Fruit fly (Drosophila melanogaster) Kc167 (cell line): ENCODE results near the gene CG6216.

Experiments
- Myc ChIP-seq: fragments of >200 bp; optimal IDR thresholded peaks from 2 replicates; lab custom pipeline; 2017; ENCODE audit warnings: missing external identifiers
- Sin3A ChIP-seq: fragments of >200 bp; optimal IDR thresholded peaks from 2 replicates; lab custom pipeline; 2018; ENCODE audit warnings: missing external identifiers
- h ChIP-seq: fragments of >200 bp; optimal IDR thresholded peaks from 3 replicates; lab custom pipeline; 2018; ENCODE audit warnings: missing external identifiers
- psq ChIP-seq: fragments of >200 bp; optimal IDR thresholded peaks from 2 replicates; lab custom pipeline; 2017; ENCODE audit warnings: missing external identifiers
- ttk ChIP-seq: sonication (Bioruptor generic); optimal IDR thresholded peaks from 2 replicates; lab custom pipeline; 2017; ENCODE audit warnings: missing external identifiers

- TF ChIP-seq psq (lab: Kevin White, UChicago): no peak
- no peak for TF ChIP-seq Sin3A (lab: Kevin White, UChicago)
- no peak for TF ChIP-seq ttk
- no peak for TF ChIP-seq h (lab: Kevin White, UChicago)
- no peak for TF ChIP-seq Myc (lab: Kevin White, UChicago)
Measured at dm6 chr3L:11196860-11197259, 46.3 kb upstream of the CG6216 start.
